Worm (Caenorhabditis elegans) whole organism, early embryonic: ENCODE results near the gene Y51H4A.1.
"Not testable (repeated sequence)": the region's sequence is repeated elsewhere in the genome, so short reads cannot be mapped to it uniquely, and the experiment has no call there.

Experiments
- B0310.2 ChIP-seq: sonication (generic microtip); optimal IDR thresholded peaks from 2 replicates; lab custom pipeline; 2016; ENCODE audit warnings: mild to moderate bottlenecking, missing genetic modification characterization, missing compliant biosample characterization
- F13C5.2 ChIP-seq: sonication (generic microtip); optimal IDR thresholded peaks from 2 replicates; lab custom pipeline; 2017; ENCODE audit warnings: mild to moderate bottlenecking, missing genetic modification characterization, inconsistent platforms, missing compliant biosample characterization
- aly-1 ChIP-seq: sonication (generic microtip); optimal IDR thresholded peaks from 2 replicates; lab custom pipeline; 2016; ENCODE audit warnings: missing genetic modification characterization, missing compliant biosample characterization
- ama-1 ChIP-seq: fragments of 150-350 bp; optimal IDR thresholded peaks from 2 replicates; lab custom pipeline; 2014
- ceh-13 ChIP-seq: fragments of 200-800 bp; sonication (Bioruptor generic); optimal IDR thresholded peaks from 2 replicates; lab custom pipeline; 2018; ENCODE audit warnings: mild to moderate bottlenecking, missing genetic modification characterization, missing compliant biosample characterization
- ceh-36 ChIP-seq: sonication (generic microtip); optimal IDR thresholded peaks from 2 replicates; lab custom pipeline; 2016; ENCODE audit warnings: missing genetic modification characterization, inconsistent platforms, missing compliant biosample characterization
- ets-7 ChIP-seq: sonication (generic microtip); optimal IDR thresholded peaks from 2 replicates; lab custom pipeline; 2016; ENCODE audit warnings: missing genotype, missing genetic modification characterization, missing compliant biosample characterization
- hmbx-1 ChIP-seq: sonication (generic microtip); optimal IDR thresholded peaks from 2 replicates; lab custom pipeline; 2016; ENCODE audit warnings: mild to moderate bottlenecking, missing genetic modification characterization, missing compliant biosample characterization
- hnd-1 ChIP-seq: sonication (generic microtip); optimal IDR thresholded peaks from 2 replicates; lab custom pipeline; 2016; ENCODE audit warnings: missing genetic modification characterization, missing compliant biosample characterization
- pes-1 ChIP-seq: fragments of 200-800 bp; sonication (Bioruptor generic); IDR thresholded peaks from 2 replicates; pipeline ENCODE4 v1.3.6; 2022; ENCODE audit warnings: missing genetic modification reagents, missing genetic modification characterization, missing compliant biosample characterization
- scrt-1 ChIP-seq: fragments of 200-800 bp; sonication (Bioruptor generic); IDR thresholded peaks from 2 replicates; pipeline ENCODE4 v1.3.6; 2022; ENCODE audit warnings: missing genetic modification characterization, missing compliant biosample characterization
- sea-1 ChIP-seq: fragments of 200-800 bp; sonication (Bioruptor generic); conservative IDR thresholded peaks from 2 replicates; pipeline ENCODE4 v1.3.6; 2022; ENCODE audit warnings: missing genetic modification characterization, missing compliant biosample characterization
- tbx-11 ChIP-seq: fragments of 200-800 bp; sonication (Bioruptor generic); IDR thresholded peaks from 2 replicates; pipeline ENCODE4 v1.3.6; 2022; ENCODE audit warnings: missing genetic modification characterization, missing compliant biosample characterization
- tbx-37 ChIP-seq: fragments of 200-800 bp; sonication (Bioruptor generic); conservative IDR thresholded peaks from 2 replicates; pipeline ENCODE4 v1.3.6; 2022; ENCODE audit warnings: missing genetic modification reagents, missing genetic modification characterization, missing compliant biosample characterization
- tra-4 ChIP-seq: sonication (generic microtip); optimal IDR thresholded peaks from 2 replicates; lab custom pipeline; 2017; ENCODE audit warnings: missing genetic modification characterization, missing compliant biosample characterization

Gene Y51H4A.1

ce11 chrIV:16489958-16490357 lies 12.9 kb upstream of the Y51H4A.1 start:
- TF ChIP-seq ceh-36 (no peak), tra-4 (tag; lab: Kevin White, UChicago) (no peak), tbx-37 (GFP tag; lab: Robert Waterston, UW) (no peak), scrt-1 (no peak)

- no peak for TF ChIP-seq ama-1 (lab: Kevin White, UChicago)
Observed at ce11 chrIV:16488921-16489320, 11.8 kb upstream of the Y51H4A.1 start, which contains the start of gene rho-1. Gene rho-1, minus strand, starts transcription at chrIV:16489021.

- TF ChIP-seq tra-4 (tag; lab: Kevin White, UChicago), result no peak
- TF ChIP-seq F13C5.2 (tag; lab: Kevin White, UChicago), result no peak
- TF ChIP-seq ceh-36, result no peak
- TF ChIP-seq scrt-1, result no peak
- no peak for TF ChIP-seq ets-7 (tag; lab: Kevin White, UChicago)
- TF ChIP-seq hmbx-1 (tag; lab: Kevin White, UChicago), result no peak
- no peak for TF ChIP-seq hnd-1 (tag; lab: Kevin White, UChicago)
- no peak for TF ChIP-seq B0310.2 (tag; lab: Kevin White, UChicago)
- TF ChIP-seq ama-1 (lab: Kevin White, UChicago), result no peak
- no peak for TF ChIP-seq aly-1 (tag; lab: Kevin White, UChicago)
- no peak for TF ChIP-seq tbx-11 (GFP tag; lab: Robert Waterston, UW)
- no peak for TF ChIP-seq pes-1
- TF ChIP-seq sea-1 (GFP tag; lab: Robert Waterston, UW), result no peak
- TF ChIP-seq tbx-37 (GFP tag; lab: Robert Waterston, UW), result no peak
Observed at ce11 chrIV:16483273-16484204, 6.4 kb upstream of the Y51H4A.1 start.

- TF ChIP-seq scrt-1, result no peak
- no peak for TF ChIP-seq F13C5.2 (tag; lab: Kevin White, UChicago)
- no peak for TF ChIP-seq aly-1 (tag; lab: Kevin White, UChicago)
- TF ChIP-seq hnd-1 (tag; lab: Kevin White, UChicago), result no peak
- peak; percentile 18 for TF ChIP-seq B0310.2 (tag; lab: Kevin White, UChicago)
- peak; percentile 18; the same call in 1 of the 2 replicates for TF ChIP-seq tbx-37 (GFP tag; lab: Robert Waterston, UW)
- peak; percentile 3 for TF ChIP-seq ama-1 (lab: Kevin White, UChicago)
- TF ChIP-seq ceh-36, result no peak
Observed at ce11 chrIV:16482790-16483189, 5.7 kb upstream of the Y51H4A.1 start.

- TF ChIP-seq tbx-11 (GFP tag; lab: Robert Waterston, UW); hnd-1 (tag; lab: Kevin White, UChicago); B0310.2 (tag; lab: Kevin White, UChicago): not testable (repeated sequence)
Observed at ce11 chrIV:16480888-16481287, 3.8 kb upstream of the Y51H4A.1 start, which contains the start of gene Y51H4A.938. Gene Y51H4A.938, plus strand, starts transcription at chrIV:16481188.

- TF ChIP-seq sea-1 (GFP tag; lab: Robert Waterston, UW), result no peak
- no peak for TF ChIP-seq hmbx-1 (tag; lab: Kevin White, UChicago)
- TF ChIP-seq ets-7 (tag; lab: Kevin White, UChicago), result no peak
- no peak for TF ChIP-seq B0310.2 (tag; lab: Kevin White, UChicago)
- TF ChIP-seq ceh-36, result no peak
- no peak for TF ChIP-seq aly-1 (tag; lab: Kevin White, UChicago)
- TF ChIP-seq ama-1 (lab: Kevin White, UChicago), result no peak
- no peak for TF ChIP-seq tbx-37 (GFP tag; lab: Robert Waterston, UW)
- TF ChIP-seq ceh-13 (GFP tag; lab: Kevin White, UChicago), result no peak
- no peak for TF ChIP-seq tbx-11 (GFP tag; lab: Robert Waterston, UW)
Observed at ce11 chrIV:16476081-16476480, 1.0 kb downstream of the Y51H4A.1 start.

- no peak for TF ChIP-seq sea-1 (GFP tag; lab: Robert Waterston, UW)
- TF ChIP-seq ceh-36, result no peak
Observed at ce11 chrIV:16471569-16471968, 5.5 kb downstream of the Y51H4A.1 start.

- TF ChIP-seq aly-1 (tag; lab: Kevin White, UChicago); sea-1 (GFP tag; lab: Robert Waterston, UW); ceh-13 (GFP tag; lab: Kevin White, UChicago): not testable (repeated sequence)
Observed at ce11 chrIV:16470888-16471287, 6.2 kb downstream of the Y51H4A.1 start, which contains the start of gene VY10G11R.1. Gene VY10G11R.1, minus strand, starts transcription at chrIV:16470988.

ce11 chrIV:16463932-16464331 lies 13.2 kb downstream of the Y51H4A.1 start:
- 0 out of 2 replicates have a peak, but pooled peaks have one; percentile 15 for TF ChIP-seq sea-1 (GFP tag; lab: Robert Waterston, UW)
